Worm (Caenorhabditis elegans) whole organism, young adult: ENCODE results near the gene fbxa-38.

Experiments
- lin-26 ChIP-seq: fragments of 200-800 bp; sonication (Bioruptor generic); IDR thresholded peaks from 2 replicates; pipeline ENCODE4 v1.3.6; 2022; ENCODE audit warnings: missing genetic modification reagents, missing genetic modification characterization, missing compliant biosample characterization
- nfya-1 ChIP-seq: sonication (generic microtip); optimal IDR thresholded peaks from 2 replicates; lab custom pipeline; 2017; ENCODE audit warnings: antibody characterized with exemption, missing compliant biosample characterization, missing genetic modification characterization, borderline replicate concordance; ENCODE audit not compliant: insufficient read depth
- nhr-80 ChIP-seq: sonication (generic microtip); optimal IDR thresholded peaks from 2 replicates; lab custom pipeline; 2016; ENCODE audit warnings: missing genetic modification characterization, missing compliant biosample characterization
- ztf-26 ChIP-seq: sonication (generic microtip); optimal IDR thresholded peaks from 2 replicates; lab custom pipeline; 2017; ENCODE audit warnings: missing genetic modification characterization, missing compliant biosample characterization

The fbxa-38 gene

ce11 chrIII:2272732-2273131 is 48.3 kb downstream of the fbxa-38 start, which contains the start of gene fbxa-39:
TSS of gene fbxa-39 (plus strand) at chrIII:2273032.
- TF ChIP-seq lin-26 (no peak), nhr-80 (no peak), nfya-1 (tag; lab: Kevin White, UChicago) (no peak), ztf-26 (tag; lab: Kevin White, UChicago) (no peak)
- TF ChIP-seq, all 124 proteins: peak for 0
